Worm (Caenorhabditis elegans) whole organism, late embryonic: ENCODE measurements around the gene C03B1.17.

Source experiments
- K09A11.1 ChIP-seq: sonication (generic microtip); optimal IDR thresholded peaks from 2 replicates; lab custom pipeline; 2017; ENCODE audit warnings: antibody characterized with exemption, mild to moderate bottlenecking, missing genetic modification characterization, missing compliant biosample characterization; ENCODE audit not compliant: insufficient read depth
- ahr-1 ChIP-seq: sonication (generic microtip); optimal IDR thresholded peaks from 2 replicates; lab custom pipeline; 2016; ENCODE audit warnings: missing genetic modification characterization, missing compliant biosample characterization
- dmd-4 ChIP-seq: sonication (generic microtip); optimal IDR thresholded peaks from 2 replicates; lab custom pipeline; 2016; ENCODE audit warnings: borderline replicate concordance, missing genetic modification characterization, missing compliant biosample characterization
- pqm-1 ChIP-seq: sonication (generic microtip); optimal IDR thresholded peaks from 2 replicates; lab custom pipeline; 2016; ENCODE audit warnings: missing genetic modification characterization, missing compliant biosample characterization
- tbx-2 ChIP-seq: sonication (generic microtip); optimal IDR thresholded peaks from 2 replicates; lab custom pipeline; 2016; ENCODE audit warnings: missing genetic modification characterization, missing compliant biosample characterization

DNA sequence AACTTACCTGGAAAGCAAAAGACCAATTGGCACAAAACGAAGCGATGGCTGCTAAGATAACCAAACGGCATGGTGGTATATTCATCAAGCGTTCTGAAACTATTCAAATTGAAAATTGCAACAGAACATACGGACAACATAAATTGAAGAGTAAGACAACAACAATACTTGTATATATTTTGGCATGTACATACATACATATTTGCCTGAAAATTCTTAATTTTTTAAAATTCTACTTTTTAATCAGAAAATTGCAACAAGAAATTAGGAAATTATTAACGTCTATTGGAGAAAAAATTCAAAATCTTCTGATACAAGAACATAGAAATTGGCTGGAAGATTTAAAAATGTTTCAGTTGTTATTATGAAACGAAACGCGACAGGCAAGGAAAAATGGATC, 35.5 kb upstream of the C03B1.17 start, which contains the start of gene C03B1.13:
- no peak for TF ChIP-seq tbx-2 (tag; lab: Kevin White, UChicago)
- TF ChIP-seq pqm-1 (tag; lab: Kevin White, UChicago), result no peak
- TF ChIP-seq dmd-4 (tag; lab: Kevin White, UChicago), result no peak
- TF ChIP-seq ahr-1 (tag; lab: Kevin White, UChicago), result no peak
- TF ChIP-seq K09A11.1, result no peak
